Fruit fly (Drosophila melanogaster) whole organism, adult: ENCODE results near the gene TwdlE.
A peak's percentile ranks its signal among the peaks of the same experiment; 100 is the strongest.

ENCODE experiments used
- CG11617 ChIP-seq: fragments of 200-800 bp; sonication (Bioruptor generic); optimal IDR thresholded peaks from 2 replicates; lab custom pipeline; 2017; ENCODE audit warnings: mild to moderate bottlenecking, missing biosample characterization, missing genetic modification reagents, missing genetic modification characterization
- CG12768 ChIP-seq: fragments of 200-800 bp; sonication (Bioruptor generic); optimal IDR thresholded peaks from 2 replicates; lab custom pipeline; 2017; ENCODE audit warnings: missing biosample characterization, missing genetic modification characterization, mild to moderate bottlenecking, moderate library complexity, missing genetic modification reagents
- CG14711 ChIP-seq: fragments of 200-800 bp; sonication (Bioruptor generic); optimal IDR thresholded peaks from 2 replicates; lab custom pipeline; 2018; ENCODE audit warnings: missing biosample characterization, mild to moderate bottlenecking, missing genetic modification characterization, moderate library complexity
- CG1620 ChIP-seq: fragments of 200-800 bp; sonication (Bioruptor generic); optimal IDR thresholded peaks from 2 replicates; lab custom pipeline; 2016; ENCODE audit warnings: missing biosample characterization, missing genetic modification characterization
- CG33017 ChIP-seq: fragments of 200-800 bp; sonication (Bioruptor generic); optimal IDR thresholded peaks from 2 replicates; lab custom pipeline; 2018; ENCODE audit warnings: missing biosample characterization, mild to moderate bottlenecking, missing genetic modification characterization, moderate library complexity
- CG5204 ChIP-seq: fragments of 200-800 bp; sonication (Bioruptor generic); optimal IDR thresholded peaks from 2 replicates; lab custom pipeline; 2016; ENCODE audit warnings: missing biosample characterization, missing genetic modification characterization
- CG7045 ChIP-seq: fragments of 200-800 bp; sonication (Bioruptor generic); optimal IDR thresholded peaks from 2 replicates; lab custom pipeline; 2017; ENCODE audit warnings: missing biosample characterization, mild to moderate bottlenecking, missing genetic modification characterization
- CG7101 ChIP-seq: fragments of 200-800 bp; sonication (Bioruptor generic); optimal IDR thresholded peaks from 2 replicates; lab custom pipeline; 2018; ENCODE audit warnings: missing biosample characterization, mild to moderate bottlenecking, missing genetic modification characterization, moderate library complexity
- Clk ChIP-seq: fragments of 200-800 bp; sonication (Bioruptor generic); optimal IDR thresholded peaks from 2 replicates; lab custom pipeline; 2017; ENCODE audit warnings: missing biosample characterization, missing genetic modification characterization
- Crg-1 ChIP-seq: fragments of 200-800 bp; sonication (Bioruptor generic); optimal IDR thresholded peaks from 2 replicates; lab custom pipeline; 2016; ENCODE audit warnings: missing biosample characterization, missing genetic modification characterization
- Hr96 ChIP-seq: fragments of 200-800 bp; sonication (Bioruptor generic); optimal IDR thresholded peaks from 2 replicates; lab custom pipeline; 2016; ENCODE audit warnings: missing biosample characterization, missing genetic modification characterization
- Mnt ChIP-seq: fragments of 200-800 bp; sonication (Bioruptor generic); optimal IDR thresholded peaks from 2 replicates; lab custom pipeline; 2016; ENCODE audit warnings: missing biosample characterization, mild to moderate bottlenecking, missing genetic modification characterization
- bab1 ChIP-seq: fragments of 200-800 bp; sonication (Bioruptor generic); optimal IDR thresholded peaks from 3 replicates; lab custom pipeline; 2019; ENCODE audit warnings: missing biosample characterization, mild to moderate bottlenecking, missing genetic modification characterization, moderate library complexity
- cic ChIP-seq: fragments of 200-800 bp; sonication (Bioruptor generic); optimal IDR thresholded peaks from 2 replicates; lab custom pipeline; 2017; ENCODE audit warnings: missing biosample characterization, mild to moderate bottlenecking, missing genetic modification characterization, moderate library complexity
- cnc ChIP-seq, 2 experiments: fragments of >200 bp; optimal IDR thresholded peaks; 2 replicates each; lab custom pipeline; 2017
- kay ChIP-seq: fragments of 200-800 bp; sonication (Bioruptor generic); peaks from one replicate; lab custom pipeline; 2016; ENCODE audit warnings: missing biosample characterization, missing genetic modification characterization, borderline replicate concordance
- ovo ChIP-seq: fragments of 200-800 bp; sonication (Bioruptor generic); optimal IDR thresholded peaks from 2 replicates; lab custom pipeline; 2016; ENCODE audit warnings: missing biosample characterization, missing genetic modification characterization
- pad ChIP-seq: fragments of 200-800 bp; sonication (Bioruptor generic); optimal IDR thresholded peaks from 3 replicates; lab custom pipeline; 2017; ENCODE audit warnings: missing biosample characterization, missing genetic modification characterization, mild to moderate bottlenecking, moderate library complexity, missing genetic modification reagents
- tj ChIP-seq: fragments of 200-800 bp; sonication (Bioruptor generic); optimal IDR thresholded peaks from 3 replicates; lab custom pipeline; 2017; ENCODE audit warnings: missing biosample characterization, mild to moderate bottlenecking, missing genetic modification characterization, moderate library complexity
- toe ChIP-seq: fragments of 200-800 bp; sonication (Bioruptor generic); optimal IDR thresholded peaks from 2 replicates; lab custom pipeline; 2016; ENCODE audit warnings: missing biosample characterization, missing genetic modification characterization

The TwdlE gene

dm6 chr2L:7870212-7870611 lies 9.6 kb upstream of the TwdlE start:
- TF ChIP-seq Crg-1 (GFP tag; lab: Kevin White, UChicago) (no peak), cic (GFP tag; lab: Kevin White, UChicago) (no peak), CG12768 (GFP tag; lab: Kevin White, UChicago) (no peak), CG7045 (GFP tag; lab: Kevin White, UChicago) (no peak), CG14711 (no peak), CG1620 (GFP tag; lab: Kevin White, UChicago) (no peak), cnc (optimal IDR thresholded peaks at IDR 0.05; lab: Kevin White, UChicago) (no peak)

dm6 chr2L:7868608-7869007 lies 8.0 kb upstream of the TwdlE start:
- TF ChIP-seq CG14711 = no peak
- TF ChIP-seq CG1620 (GFP tag; lab: Kevin White, UChicago) = no peak
- TF ChIP-seq cic (GFP tag; lab: Kevin White, UChicago) = no peak
- TF ChIP-seq toe (GFP tag; lab: Kevin White, UChicago) = no peak
- no peak for TF ChIP-seq Clk
- TF ChIP-seq Crg-1 (GFP tag; lab: Kevin White, UChicago) = no peak

dm6 chr2L:7861733-7862132 lies 1.1 kb upstream of the TwdlE start:
- TF ChIP-seq pad = no peak
- TF ChIP-seq tj (GFP tag; lab: Kevin White, UChicago) = no peak
- no peak for TF ChIP-seq kay (GFP tag; lab: Kevin White, UChicago)
- no peak for TF ChIP-seq CG11617 (GFP tag; lab: Kevin White, UChicago)
- no peak for TF ChIP-seq CG12768 (GFP tag; lab: Kevin White, UChicago)
- no peak for TF ChIP-seq cnc (optimal IDR thresholded peaks at IDR 0.05; lab: Kevin White, UChicago)
- TF ChIP-seq CG14711 = no peak
- no peak for TF ChIP-seq cic (GFP tag; lab: Kevin White, UChicago)

dm6 chr2L:7856380-7857127 lies 4.1 kb downstream of the TwdlE start, which contains the start of gene lectin-28C:
Gene lectin-28C (plus strand): TSS chr2L:7857077.
- TF ChIP-seq toe (GFP tag; lab: Kevin White, UChicago) (peak; percentile 14), tj (GFP tag; lab: Kevin White, UChicago) (peak; percentile 15)

DNA sequence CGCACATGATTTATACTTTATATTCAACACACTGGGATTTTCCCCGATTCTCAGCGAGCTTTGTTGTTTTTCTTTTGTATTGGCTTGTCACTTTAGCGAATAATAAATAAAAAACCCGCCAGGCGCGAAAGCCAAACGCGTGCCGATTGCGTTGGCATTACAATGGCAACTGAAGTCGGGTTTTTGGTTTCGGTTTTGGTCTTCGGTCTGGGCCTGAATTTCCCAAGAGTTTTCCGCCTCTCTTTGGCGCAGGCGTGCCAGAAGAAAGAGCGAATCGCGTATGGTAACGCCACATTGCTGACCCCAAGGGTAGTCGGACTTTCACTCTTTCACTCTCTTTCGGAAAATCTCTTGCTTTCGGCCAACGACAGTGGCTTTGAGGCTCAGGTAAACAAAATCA lies 5.5 kb downstream of the TwdlE start, which contains the start of gene CG14535:
Gene CG14535, minus strand, starts transcription at position 368 of the 400 bp plus-strand sequence.
- TF ChIP-seq pad (no peak), CG7045 (GFP tag; lab: Kevin White, UChicago) (no peak), Mnt (GFP tag; lab: Kevin White, UChicago) (no peak), cnc (optimal IDR thresholded peaks at IDR 0.05; lab: Kevin White, UChicago) (no peak), CG5204 (GFP tag; lab: Kevin White, UChicago) (no peak), toe (GFP tag; lab: Kevin White, UChicago) (no peak), tj (GFP tag; lab: Kevin White, UChicago) (no peak), CG7101 (tag; lab: Kevin White, UChicago) (no peak), cic (GFP tag; lab: Kevin White, UChicago) (no peak), CG11617 (GFP tag; lab: Kevin White, UChicago) (no peak), CG14711 (no peak), Clk (no peak), Hr96 (GFP tag; lab: Kevin White, UChicago) (no peak), ovo (GFP tag; lab: Kevin White, UChicago) (no peak), bab1 (GFP tag; lab: Kevin White, UChicago) (no peak), CG33017 (tag; lab: Kevin White, UChicago) (no peak), CG1620 (GFP tag; lab: Kevin White, UChicago) (no peak), kay (GFP tag; lab: Kevin White, UChicago) (no peak), CG12768 (GFP tag; lab: Kevin White, UChicago) (no peak), Crg-1 (GFP tag; lab: Kevin White, UChicago) (no peak)

- TF ChIP-seq toe (GFP tag; lab: Kevin White, UChicago) = no peak
- TF ChIP-seq pad = no peak
- TF ChIP-seq kay (GFP tag; lab: Kevin White, UChicago) = no peak
- no peak for TF ChIP-seq ovo (GFP tag; lab: Kevin White, UChicago)
- TF ChIP-seq CG7101 (tag; lab: Kevin White, UChicago) = no peak
- no peak for TF ChIP-seq cic (GFP tag; lab: Kevin White, UChicago)
- TF ChIP-seq CG5204 (GFP tag; lab: Kevin White, UChicago) = no peak
- TF ChIP-seq CG1620 (GFP tag; lab: Kevin White, UChicago) = no peak
- TF ChIP-seq bab1 (GFP tag; lab: Kevin White, UChicago) = no peak
- no peak for TF ChIP-seq Mnt (GFP tag; lab: Kevin White, UChicago)
- TF ChIP-seq cnc (optimal IDR thresholded peaks at IDR 0.05; lab: Kevin White, UChicago) = no peak
- TF ChIP-seq CG12768 (GFP tag; lab: Kevin White, UChicago) = no peak
- no peak for TF ChIP-seq CG11617 (GFP tag; lab: Kevin White, UChicago)
These were observed 9.0 kb downstream of the TwdlE start for dm6 chr2L:7851609-7852008.

DNA sequence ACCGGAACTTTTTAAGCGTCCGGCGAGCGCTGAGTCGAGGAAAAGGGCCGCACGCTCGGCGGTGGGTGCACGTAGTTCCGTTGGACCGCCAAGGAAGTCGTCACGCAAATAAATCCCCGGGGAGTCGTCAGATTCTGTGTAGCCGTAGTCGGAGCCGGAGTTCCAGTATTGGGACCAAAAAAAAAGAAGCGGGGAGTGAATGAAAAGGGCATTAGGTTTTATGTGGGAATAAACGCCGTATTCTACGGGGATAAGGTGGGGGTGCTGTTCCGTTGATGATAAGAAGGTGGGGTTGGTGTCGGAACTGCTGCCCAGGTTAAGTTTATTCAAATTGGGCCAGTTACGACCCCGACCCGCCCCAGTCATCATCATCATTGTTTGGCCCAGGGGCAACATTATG lies 10.2 kb downstream of the TwdlE start:
- TF ChIP-seq pad = no peak
- TF ChIP-seq Crg-1 (GFP tag; lab: Kevin White, UChicago) = no peak
- TF ChIP-seq CG11617 (GFP tag; lab: Kevin White, UChicago) = no peak
- TF ChIP-seq Mnt (GFP tag; lab: Kevin White, UChicago) = no peak
- TF ChIP-seq Hr96 (GFP tag; lab: Kevin White, UChicago) = no peak
- TF ChIP-seq tj (GFP tag; lab: Kevin White, UChicago) = no peak
- no peak for TF ChIP-seq CG7101 (tag; lab: Kevin White, UChicago)
- TF ChIP-seq Clk = no peak
- no peak for TF ChIP-seq ovo (GFP tag; lab: Kevin White, UChicago)
- TF ChIP-seq cic (GFP tag; lab: Kevin White, UChicago) = no peak
- TF ChIP-seq toe (GFP tag; lab: Kevin White, UChicago) = no peak
- no peak for TF ChIP-seq CG14711
